Fruit fly (Drosophila melanogaster) whole organism, embryonic: ENCODE results near the gene VhaM9.7-b.
A peak's percentile ranks its signal among the peaks of the same experiment; 100 is the strongest.

Experiments
- Bgb ChIP-seq: fragments of 200-800 bp; sonication (Bioruptor generic); IDR thresholded peaks from 2 replicates; pipeline ENCODE4 v1.3.6; 2022; ENCODE audit warnings: missing biosample characterization, missing genetic modification characterization; ENCODE audit not compliant: partially characterized antibody
- CG10462 ChIP-seq: fragments of 200-800 bp; sonication (Bioruptor generic); optimal IDR thresholded peaks from 2 replicates; lab custom pipeline; 2016; ENCODE audit warnings: missing biosample characterization, missing genetic modification characterization
- CG12942 ChIP-seq: fragments of 200-800 bp; sonication (Bioruptor generic); optimal IDR thresholded peaks from 3 replicates; lab custom pipeline; 2016; ENCODE audit warnings: missing biosample characterization, missing genetic modification characterization
- CG13296 ChIP-seq: fragments of 200-800 bp; sonication (Bioruptor generic); optimal IDR thresholded peaks from 3 replicates; lab custom pipeline; 2018; ENCODE audit warnings: missing biosample characterization, mild to moderate bottlenecking, missing genetic modification characterization
- CG13424 ChIP-seq: fragments of 200-800 bp; sonication (Bioruptor generic); optimal IDR thresholded peaks from 2 replicates; lab custom pipeline; 2019; ENCODE audit warnings: missing biosample characterization, mild to moderate bottlenecking, missing genetic modification characterization, moderate library complexity
- CG13624 ChIP-seq: fragments of 200-800 bp; sonication (Bioruptor generic); optimal IDR thresholded peaks from 2 replicates; lab custom pipeline; 2016; ENCODE audit warnings: missing biosample characterization, missing genetic modification characterization
- CG2875 ChIP-seq: fragments of 200-800 bp; sonication (Bioruptor generic); optimal IDR thresholded peaks from 2 replicates; lab custom pipeline; 2017; ENCODE audit warnings: missing biosample characterization, mild to moderate bottlenecking, missing genetic modification characterization, missing genetic modification reagents
- CG31388 ChIP-seq: fragments of 200-800 bp; sonication (Bioruptor generic); optimal IDR thresholded peaks from 2 replicates; lab custom pipeline; 2016; ENCODE audit warnings: missing biosample characterization, missing genetic modification characterization
- CG32767 ChIP-seq: fragments of 200-800 bp; sonication (Bioruptor generic); IDR thresholded peaks from 2 replicates; pipeline ENCODE4 v1.3.6; 2022; ENCODE audit warnings: missing biosample characterization, missing genetic modification characterization
- CG34422 ChIP-seq: fragments of 200-800 bp; sonication (Bioruptor generic); IDR thresholded peaks from 3 replicates; pipeline ENCODE4 v1.3.6; 2022; ENCODE audit warnings: missing biosample characterization, missing genetic modification characterization
- CG3847 ChIP-seq: fragments of 200-800 bp; sonication (Bioruptor generic); IDR thresholded peaks from 2 replicates; pipeline ENCODE4 v1.3.6; 2022; ENCODE audit warnings: missing biosample characterization, missing genetic modification characterization
- CG4854 ChIP-seq: fragments of 200-800 bp; sonication (Bioruptor generic); optimal IDR thresholded peaks from 2 replicates; lab custom pipeline; 2016; ENCODE audit warnings: missing biosample characterization, missing genetic modification characterization, inconsistent platforms
- CG6654 ChIP-seq: fragments of 200-800 bp; sonication (Bioruptor generic); optimal IDR thresholded peaks from 2 replicates; lab custom pipeline; 2017; ENCODE audit warnings: missing biosample characterization, mild to moderate bottlenecking, missing genetic modification characterization
- CG9727 ChIP-seq: fragments of 200-800 bp; sonication (Bioruptor generic); optimal IDR thresholded peaks from 3 replicates; lab custom pipeline; 2017; ENCODE audit warnings: missing biosample characterization, mild to moderate bottlenecking, missing genetic modification characterization
- Chrac-16 ChIP-seq: fragments of 200-800 bp; sonication (Bioruptor generic); optimal IDR thresholded peaks from 3 replicates; lab custom pipeline; 2016; ENCODE audit warnings: missing biosample characterization, missing genetic modification characterization
- D ChIP-seq, 2 experiments: fragments of 200-800 bp in 1 of 2; fragments of >200 bp in 1 of 2; sonication (Bioruptor generic) in 1 of 2; optimal IDR thresholded peaks; 2 replicates in 1 of 2; 3 replicates in 1 of 2; lab custom pipeline; 2017; ENCODE audit warnings: mild to moderate bottlenecking in 1 of 2, missing biosample characterization in 1 of 2, missing genetic modification characterization in 1 of 2, missing genetic modification reagents in 1 of 2
- Dbx ChIP-seq: fragments of 200-800 bp; sonication (Bioruptor generic); IDR thresholded peaks from 3 replicates; pipeline ENCODE4 v1.3.6; 2022; ENCODE audit warnings: missing biosample characterization, missing genetic modification characterization
- Dip2 ChIP-seq: fragments of 200-800 bp; sonication (Bioruptor generic); IDR thresholded peaks from 2 replicates; pipeline ENCODE4 v1.3.6; 2022; ENCODE audit warnings: missing biosample characterization, missing genetic modification characterization
- H2.0 ChIP-seq: fragments of 200-800 bp; sonication (Bioruptor generic); IDR thresholded peaks from 2 replicates; pipeline ENCODE4 v1.3.6; 2022; ENCODE audit warnings: missing biosample characterization, missing genetic modification characterization
- Hmx ChIP-seq: fragments of 200-800 bp; sonication (Bioruptor generic); optimal IDR thresholded peaks from 2 replicates; lab custom pipeline; 2016; ENCODE audit warnings: missing biosample characterization, missing genetic modification characterization
- Hr51 ChIP-seq, 2 experiments: fragments of 200-800 bp; sonication (Bioruptor generic); optimal IDR thresholded peaks; 2 replicates in 1 of 2; 3 replicates in 1 of 2; lab custom pipeline; 2016 to 2018; ENCODE audit warnings: missing biosample characterization in 2 of 2, missing genetic modification characterization in 2 of 2, mild to moderate bottlenecking in 1 of 2, moderate library complexity in 1 of 2
- Mad ChIP-seq: fragments of 200-800 bp; sonication (Bioruptor generic); optimal IDR thresholded peaks from 2 replicates; lab custom pipeline; 2016; ENCODE audit warnings: missing biosample characterization, missing genetic modification characterization
- NC2α ChIP-seq: fragments of 200-800 bp; sonication (Bioruptor generic); optimal IDR thresholded peaks from 2 replicates; lab custom pipeline; 2016; ENCODE audit warnings: missing biosample characterization, missing genetic modification characterization
- Nf-YC ChIP-seq: fragments of 200-800 bp; optimal IDR thresholded peaks from 3 replicates; lab custom pipeline; 2019; ENCODE audit warnings: missing biosample characterization, mild to moderate bottlenecking, missing genetic modification characterization, moderate library complexity
- Pdp1 ChIP-seq, 2 experiments: fragments of 200-800 bp; sonication (Bioruptor generic); optimal IDR thresholded peaks; 3 replicates each; lab custom pipeline; 2016; ENCODE audit warnings: missing biosample characterization in 2 of 2, missing genetic modification characterization in 2 of 2, mild to moderate bottlenecking in 1 of 2, moderate library complexity in 1 of 2
- Ravus ChIP-seq: fragments of 200-800 bp; sonication (Bioruptor generic); IDR thresholded peaks from 2 replicates; pipeline ENCODE4 v1.3.6; 2022; ENCODE audit warnings: missing biosample characterization, missing genetic modification characterization
- TFAM ChIP-seq: fragments of 200-800 bp; sonication (Bioruptor generic); optimal IDR thresholded peaks from 2 replicates; lab custom pipeline; 2017; ENCODE audit warnings: missing biosample characterization, missing genetic modification characterization, inconsistent platforms
- ab ChIP-seq: fragments of 200-800 bp; sonication (Bioruptor generic); optimal IDR thresholded peaks from 2 replicates; lab custom pipeline; 2016; ENCODE audit warnings: missing biosample characterization, missing genetic modification characterization
- br ChIP-seq: fragments of >200 bp; optimal IDR thresholded peaks from 2 replicates; lab custom pipeline; 2017
- cad ChIP-seq: fragments of >200 bp; optimal IDR thresholded peaks from 2 replicates; lab custom pipeline; 2017; ENCODE audit warnings: missing biosample characterization, missing genetic modification characterization
- cwo ChIP-seq: fragments of 200-800 bp; sonication (Bioruptor generic); optimal IDR thresholded peaks from 3 replicates; lab custom pipeline; 2017; ENCODE audit warnings: missing biosample characterization, missing genetic modification characterization, mild to moderate bottlenecking, moderate library complexity, missing genetic modification reagents
- disco-r ChIP-seq: fragments of 200-800 bp; sonication (Bioruptor generic); optimal IDR thresholded peaks from 2 replicates; lab custom pipeline; 2016; ENCODE audit warnings: missing biosample characterization, missing genetic modification characterization
- dmrt11E ChIP-seq: fragments of 200-800 bp; sonication (Bioruptor generic); optimal IDR thresholded peaks from 3 replicates; lab custom pipeline; 2018; ENCODE audit warnings: missing biosample characterization, mild to moderate bottlenecking, missing genetic modification characterization, moderate library complexity
- fd96Cb ChIP-seq: fragments of 200-800 bp; sonication (Bioruptor generic); optimal IDR thresholded peaks from 2 replicates; lab custom pipeline; 2018; ENCODE audit warnings: missing biosample characterization, mild to moderate bottlenecking, missing genetic modification characterization, moderate library complexity
- fru ChIP-seq: fragments of >200 bp; optimal IDR thresholded peaks from 2 replicates; lab custom pipeline; 2017
- grau ChIP-seq: fragments of 200-800 bp; optimal IDR thresholded peaks from 3 replicates; lab custom pipeline; 2019; ENCODE audit warnings: missing biosample characterization, mild to moderate bottlenecking, missing genetic modification characterization, moderate library complexity
- jumu ChIP-seq: fragments of 200-800 bp; sonication (Bioruptor generic); optimal IDR thresholded peaks from 3 replicates; lab custom pipeline; 2016; ENCODE audit warnings: missing biosample characterization, missing genetic modification characterization
- pan ChIP-seq, 4 experiments: fragments of >200 bp in 3 of 4; fragments of 200-800 bp in 1 of 4; sonication (Bioruptor generic) in 1 of 4; optimal IDR thresholded peaks in 3 of 4; IDR thresholded peaks in 1 of 4; 2 replicates each; pipeline versions ENCODE4 v1.3.6 to Lab custom; 2017 to 2022; ENCODE audit warnings: missing biosample characterization in 2 of 4, missing genetic modification characterization in 2 of 4, mixed read lengths in 1 of 4
- psq ChIP-seq: fragments of 200-800 bp; sonication (Bioruptor generic); optimal IDR thresholded peaks from 2 replicates; lab custom pipeline; 2017; ENCODE audit warnings: missing biosample characterization, missing genetic modification characterization
- schlank ChIP-seq: fragments of 200-800 bp; sonication (Bioruptor generic); optimal IDR thresholded peaks from 2 replicates; lab custom pipeline; 2018; ENCODE audit warnings: missing biosample characterization, mild to moderate bottlenecking, missing genetic modification characterization
- scrt ChIP-seq: fragments of 200-800 bp; sonication (Bioruptor generic); optimal IDR thresholded peaks from 2 replicates; lab custom pipeline; 2018; ENCODE audit warnings: missing biosample characterization, mild to moderate bottlenecking, missing genetic modification characterization, moderate library complexity
- sens-2 ChIP-seq: fragments of 200-800 bp; sonication (Bioruptor generic); IDR thresholded peaks from 2 replicates; pipeline ENCODE4 v1.3.6; 2022; ENCODE audit warnings: missing biosample characterization, missing genetic modification characterization
- ssp ChIP-seq: fragments of 200-800 bp; sonication (Bioruptor generic); IDR thresholded peaks from 2 replicates; pipeline ENCODE4 v1.3.6; 2022; ENCODE audit warnings: missing biosample characterization, missing genetic modification characterization
- sug ChIP-seq: fragments of 200-800 bp; optimal IDR thresholded peaks from 2 replicates; lab custom pipeline; 2019; ENCODE audit warnings: missing biosample characterization, mild to moderate bottlenecking, missing genetic modification characterization, moderate library complexity
- tap ChIP-seq: fragments of 200-800 bp; optimal IDR thresholded peaks from 3 replicates; lab custom pipeline; 2019; ENCODE audit warnings: missing biosample characterization, mild to moderate bottlenecking, missing genetic modification characterization, moderate library complexity
- vnd ChIP-seq: fragments of 200-800 bp; sonication (Bioruptor generic); IDR thresholded peaks from 3 replicates; pipeline ENCODE4 v1.3.6; 2022; ENCODE audit warnings: missing biosample characterization, missing genetic modification characterization; ENCODE audit not compliant: partially characterized antibody
- yki ChIP-seq: fragments of >200 bp; optimal IDR thresholded peaks from 3 replicates; lab custom pipeline; 2018
- zfh2 ChIP-seq: fragments of 200-800 bp; sonication (Bioruptor generic); optimal IDR thresholded peaks from 2 replicates; lab custom pipeline; 2016; ENCODE audit warnings: missing biosample characterization, missing genetic modification characterization

Gene VhaM9.7-b

dm6 chr3L:21515823-21516715, 23.6 kb upstream of the VhaM9.7-b start, which contains the start of the genes SAK and Cdk12 (continued):
- TF ChIP-seq schlank (tag; lab: Kevin White, UChicago) (peak; percentile 55), tap (tag; lab: Kevin White, UChicago) (peak; percentile 82), Pdp1 (GFP tag; optimal IDR thresholded peaks at IDR 0.05; lab: Kevin White, UChicago) (peak; percentile 76 to 80), Dip2 (GFP tag; lab: Robert Waterston, UW) (no peak; the same call in 1 of the 2 replicates), Ravus (GFP tag; lab: Robert Waterston, UW) (peak; percentile 47), br (lab: Kevin White, UChicago) (no peak), NC2α (GFP tag; lab: Kevin White, UChicago) (no peak), CG2875 (GFP tag; lab: Kevin White, UChicago) (peak; percentile 63), dmrt11E (tag; lab: Kevin White, UChicago) (peak; percentile 83), CG9727 (GFP tag; lab: Kevin White, UChicago) (peak; percentile 90), jumu (GFP tag; lab: Kevin White, UChicago) (peak; percentile 59), Bgb (GFP tag; lab: Robert Waterston, UW) (peak; percentile 36; the same call in 1 of the 2 replicates), Nf-YC (tag; lab: Kevin White, UChicago) (peak; percentile 83), H2.0 (GFP tag; lab: Robert Waterston, UW) (peak; percentile 69), sug (peak; percentile 87), Chrac-16 (peak; percentile 86), grau (tag; lab: Kevin White, UChicago) (peak; percentile 92), CG13424 (peak; percentile 90), zfh2 (GFP tag; lab: Kevin White, UChicago) (peak; percentile 81), CG3847 (GFP tag; lab: Robert Waterston, UW) (peak; percentile 86), Mad (GFP tag; lab: Kevin White, UChicago) (peak; percentile 43), CG32767 (GFP tag; lab: Robert Waterston, UW) (peak; percentile 53), Hr51 (GFP tag; optimal IDR thresholded peaks at IDR 0.05; lab: Kevin White, UChicago) (peak; percentile 61 to 86), ssp (peak; percentile 97), fru (lab: Kevin White, UChicago) (no peak), CG31388 (GFP tag; lab: Kevin White, UChicago) (peak; percentile 76), D (optimal IDR thresholded peaks at IDR 0.05; lab: Kevin White, UChicago) (no peak), D (GFP tag; optimal IDR thresholded peaks at IDR 0.05; lab: Kevin White, UChicago) (peak; percentile 81), TFAM (GFP tag; lab: Kevin White, UChicago) (no peak), pan (optimal IDR thresholded peaks at IDR 0.05; lab: Kevin White, UChicago) (no peak), pan (GFP tag; optimal IDR thresholded peaks at IDR 0.05 in 1 of 2, IDR thresholded peaks at IDR 0.05 in 1 of 2) (peak in 1 of 2 experiments; percentile 84), CG13624 (peak; percentile 49), CG13296 (peak; percentile 86), psq (GFP tag; lab: Kevin White, UChicago) (peak; percentile 63), CG4854 (peak; percentile 21), ab (GFP tag; lab: Kevin White, UChicago) (peak; percentile 74), disco-r (GFP tag; lab: Kevin White, UChicago) (peak; percentile 29), vnd (GFP tag; lab: Robert Waterston, UW) (0 out of 3 replicates have a peak, but pooled peaks have one; percentile 39), CG12942 (peak; percentile 76), Dbx (GFP tag; lab: Robert Waterston, UW) (peak; percentile 84), CG34422 (GFP tag; lab: Robert Waterston, UW) (peak; percentile 77), cwo (GFP tag; lab: Kevin White, UChicago) (peak; percentile 66), fd96Cb (tag; lab: Kevin White, UChicago) (peak; percentile 76), yki (no peak), scrt (GFP tag; lab: Kevin White, UChicago) (peak; percentile 71), CG10462 (GFP tag; lab: Kevin White, UChicago) (peak; percentile 66), CG6654 (GFP tag; lab: Kevin White, UChicago) (peak; percentile 68), sens-2 (GFP tag; lab: Robert Waterston, UW) (peak; percentile 48; the same call in 1 of the 2 replicates), Hmx (no peak), cad (no peak)
